Worm (Caenorhabditis elegans) whole organism, L1 larva: ENCODE results near the gene D1086.17.

Experiments used
- blmp-1 ChIP-seq: fragments of 150-350 bp; optimal IDR thresholded peaks from 2 replicates; lab custom pipeline; 2014; ENCODE audit warnings: missing biosample characterization, missing genetic modification characterization
- ceh-63 ChIP-seq: fragments of 200-800 bp; sonication (Bioruptor generic); optimal IDR thresholded peaks from 2 replicates; lab custom pipeline; 2018; ENCODE audit warnings: mild to moderate bottlenecking, missing genetic modification characterization, missing compliant biosample characterization
- ceh-8 ChIP-seq: fragments of 200-800 bp; sonication (Bioruptor generic); optimal IDR thresholded peaks from 2 replicates; lab custom pipeline; 2018; ENCODE audit warnings: mild to moderate bottlenecking, missing genetic modification characterization, moderate library complexity, missing compliant biosample characterization
- ceh-82 ChIP-seq, 3 experiments: fragments of 150-350 bp in 1 of 3; sonication (generic microtip) in 2 of 3; optimal IDR thresholded peaks; 2 replicates each; lab custom pipeline; 2014 to 2017; ENCODE audit warnings: missing biosample characterization in 3 of 3, missing genetic modification characterization in 3 of 3
- ceh-88 ChIP-seq: fragments of 200-800 bp; sonication (Bioruptor generic); IDR thresholded peaks from 2 replicates; pipeline ENCODE4 v1.3.6; 2022; ENCODE audit warnings: missing genetic modification characterization, missing compliant biosample characterization
- ceh-90 ChIP-seq: sonication (generic microtip); optimal IDR thresholded peaks from 2 replicates; lab custom pipeline; 2016; ENCODE audit warnings: missing genetic modification characterization, missing compliant biosample characterization
- dpl-1 ChIP-seq, 3 experiments: fragments of 150-350 bp in 2 of 3; sonication (generic microtip) in 1 of 3; optimal IDR thresholded peaks; 2 replicates each; lab custom pipeline; 2014 to 2017; ENCODE audit warnings: missing biosample characterization in 3 of 3, missing genetic modification characterization in 3 of 3, missing genetic modification reagents in 3 of 3
- efl-1 ChIP-seq, 4 experiments: fragments of 150-350 bp; optimal IDR thresholded peaks in 3 of 4; peaks in 1 of 4; 1 replicate in 1 of 4; 2 replicates in 3 of 4; lab custom pipeline; 2014; ENCODE audit warnings: missing biosample characterization in 2 of 4, missing genetic modification characterization in 2 of 4, missing genetic modification reagents in 2 of 4
- efl-3 ChIP-seq: fragments of 200-800 bp; sonication (Bioruptor generic); optimal IDR thresholded peaks from 2 replicates; lab custom pipeline; 2018; ENCODE audit warnings: mild to moderate bottlenecking, missing genetic modification characterization, missing compliant biosample characterization
- egl-13 ChIP-seq: sonication (generic microtip); optimal IDR thresholded peaks from 2 replicates; lab custom pipeline; 2016; ENCODE audit warnings: missing genotype, missing genetic modification reagents, missing genetic modification characterization, missing compliant biosample characterization
- elt-2 ChIP-seq: sonication (generic microtip); optimal IDR thresholded peaks from 2 replicates; lab custom pipeline; 2016; ENCODE audit warnings: missing genetic modification characterization, mild to moderate bottlenecking, inconsistent platforms, missing compliant biosample characterization, missing genetic modification reagents
- elt-3 ChIP-seq, 6 experiments: fragments of 150-350 bp in 1 of 6; sonication (generic microtip); optimal IDR thresholded peaks; 2 replicates each; lab custom pipeline; 2017 to 2018; ENCODE audit warnings: missing biosample characterization in 6 of 6, missing genetic modification characterization in 6 of 6, inconsistent platforms in 1 of 6
- ets-5 ChIP-seq: fragments of 200-800 bp; sonication (Bioruptor generic); IDR thresholded peaks from 2 replicates; pipeline ENCODE4 v1.3.6; 2022; ENCODE audit warnings: missing genetic modification characterization, missing compliant biosample characterization
- fkh-10 ChIP-seq: sonication (generic microtip); optimal IDR thresholded peaks from 2 replicates; lab custom pipeline; 2017; ENCODE audit warnings: missing biosample characterization, missing genetic modification reagents, missing genetic modification characterization
- fkh-8 ChIP-seq: sonication (generic microtip); optimal IDR thresholded peaks from 2 replicates; lab custom pipeline; 2016; ENCODE audit warnings: mild to moderate bottlenecking, missing genetic modification characterization, missing compliant biosample characterization
- fos-1 ChIP-seq: fragments of 150-350 bp; optimal IDR thresholded peaks from 2 replicates; lab custom pipeline; 2014; ENCODE audit warnings: missing biosample characterization, missing genetic modification characterization
- grh-1 ChIP-seq: fragments of 200-800 bp; sonication (Bioruptor generic); IDR thresholded peaks from 2 replicates; pipeline ENCODE4 v1.3.6; 2022; ENCODE audit warnings: missing genetic modification reagents, missing genetic modification characterization, missing compliant biosample characterization
- hlh-17 ChIP-seq: fragments of 200-800 bp; sonication (Bioruptor generic); optimal IDR thresholded peaks from 2 replicates; lab custom pipeline; 2018; ENCODE audit warnings: missing genetic modification characterization, mild to moderate bottlenecking, missing compliant biosample characterization, moderate library complexity, borderline replicate concordance
- hlh-4 ChIP-seq: sonication (generic microtip); optimal IDR thresholded peaks from 2 replicates; lab custom pipeline; 2016; ENCODE audit warnings: mild to moderate bottlenecking, missing genetic modification characterization, missing compliant biosample characterization
- hpl-2 ChIP-seq: fragments of 150-350 bp; optimal IDR thresholded peaks from 2 replicates; lab custom pipeline; 2014; ENCODE audit warnings: missing biosample characterization, missing genetic modification reagents, missing genetic modification characterization
- irx-1 ChIP-seq: sonication (generic microtip); optimal IDR thresholded peaks from 2 replicates; lab custom pipeline; 2016; ENCODE audit warnings: missing genetic modification characterization, missing compliant biosample characterization
- isw-1 ChIP-seq: fragments of 200-800 bp; sonication (Bioruptor generic); IDR thresholded peaks from 2 replicates; pipeline ENCODE4 v1.3.6; 2022; ENCODE audit warnings: missing genetic modification characterization, missing compliant biosample characterization
- jun-1 ChIP-seq: fragments of 150-350 bp; optimal IDR thresholded peaks from 2 replicates; lab custom pipeline; 2014; ENCODE audit warnings: missing biosample characterization, missing genetic modification reagents, missing genetic modification characterization
- lin-14 ChIP-seq: fragments of 200-800 bp; sonication (Bioruptor generic); optimal IDR thresholded peaks from 2 replicates; lab custom pipeline; 2018; ENCODE audit warnings: mild to moderate bottlenecking, missing genetic modification characterization, moderate library complexity, missing compliant biosample characterization
- lin-15B ChIP-seq: fragments of 150-350 bp; sonication (generic microtip); optimal IDR thresholded peaks from 3 replicates; lab custom pipeline; 2014; ENCODE audit warnings: missing biosample characterization, missing genetic modification characterization
- lin-35 ChIP-seq, 2 experiments: fragments of 150-350 bp; optimal IDR thresholded peaks; 2 replicates each; lab custom pipeline; 2014; ENCODE audit warnings: missing biosample characterization in 2 of 2, missing genetic modification characterization in 2 of 2, missing genetic modification reagents in 2 of 2
- lsy-2 ChIP-seq, 2 experiments: fragments of 150-350 bp; optimal IDR thresholded peaks; 2 replicates each; lab custom pipeline; 2014; ENCODE audit warnings: missing biosample characterization in 2 of 2, missing genetic modification characterization in 2 of 2
- mab-9 ChIP-seq: fragments of 200-800 bp; sonication (Bioruptor generic); IDR thresholded peaks from 2 replicates; pipeline ENCODE4 v1.3.6; 2022; ENCODE audit warnings: missing genetic modification reagents, missing genetic modification characterization, missing compliant biosample characterization
- mdl-1 ChIP-seq, 2 experiments: fragments of 150-350 bp; optimal IDR thresholded peaks; 2 replicates each; lab custom pipeline; 2014 to 2017; ENCODE audit warnings: missing biosample characterization in 2 of 2, missing genetic modification characterization in 2 of 2, inconsistent platforms in 1 of 2
- nhr-11 ChIP-seq: fragments of 150-350 bp; optimal IDR thresholded peaks from 2 replicates; lab custom pipeline; 2014; ENCODE audit warnings: missing biosample characterization, missing genetic modification characterization
- nhr-19 ChIP-seq: fragments of 200-800 bp; sonication (Bioruptor generic); conservative IDR thresholded peaks from 2 replicates; pipeline ENCODE4 v1.3.6; 2022; ENCODE audit warnings: missing genetic modification characterization, missing compliant biosample characterization
- nhr-237 ChIP-seq: fragments of 150-350 bp; optimal IDR thresholded peaks from 2 replicates; lab custom pipeline; 2014; ENCODE audit warnings: missing biosample characterization, missing genetic modification characterization
- nhr-76 ChIP-seq: sonication (generic microtip); optimal IDR thresholded peaks from 2 replicates; lab custom pipeline; 2017; ENCODE audit warnings: missing biosample characterization, missing genetic modification characterization
- pqm-1 ChIP-seq: sonication (generic microtip); optimal IDR thresholded peaks from 3 replicates; lab custom pipeline; 2017; ENCODE audit warnings: missing biosample characterization, missing genetic modification characterization
- snpc-4 ChIP-seq: fragments of 150-350 bp; optimal IDR thresholded peaks from 2 replicates; lab custom pipeline; 2014; ENCODE audit warnings: missing biosample characterization, missing genetic modification characterization
- sox-4 ChIP-seq: sonication (generic microtip); optimal IDR thresholded peaks from 2 replicates; lab custom pipeline; 2016; ENCODE audit warnings: missing genetic modification characterization, missing compliant biosample characterization
- swsn-7 ChIP-seq: sonication (generic microtip); optimal IDR thresholded peaks from 2 replicates; lab custom pipeline; 2016; ENCODE audit warnings: missing genetic modification characterization, missing compliant biosample characterization
- tbx-2 ChIP-seq: sonication (generic microtip); optimal IDR thresholded peaks from 2 replicates; lab custom pipeline; 2016; ENCODE audit warnings: missing genetic modification characterization, missing compliant biosample characterization
- unc-130 ChIP-seq: fragments of 150-350 bp; optimal IDR thresholded peaks from 2 replicates; lab custom pipeline; 2017; ENCODE audit warnings: missing biosample characterization, missing genetic modification characterization, inconsistent platforms
- unc-86 ChIP-seq: sonication (generic microtip); optimal IDR thresholded peaks from 2 replicates; lab custom pipeline; 2016; ENCODE audit warnings: missing genetic modification characterization, missing compliant biosample characterization
- xbp-1 ChIP-seq: sonication (generic microtip); optimal IDR thresholded peaks from 2 replicates; lab custom pipeline; 2016; ENCODE audit warnings: missing genetic modification characterization, missing compliant biosample characterization
- zip-4 ChIP-seq: fragments of 200-800 bp; sonication (Bioruptor generic); optimal IDR thresholded peaks from 2 replicates; lab custom pipeline; 2018; ENCODE audit warnings: mild to moderate bottlenecking, missing genetic modification characterization, moderate library complexity, missing compliant biosample characterization
- ztf-11 ChIP-seq, 2 experiments: sonication (generic microtip); optimal IDR thresholded peaks; 2 replicates each; lab custom pipeline; 2016 to 2017; ENCODE audit warnings: missing genetic modification characterization in 2 of 2, missing biosample characterization in 1 of 2, missing compliant biosample characterization in 1 of 2

D1086.17 gene

ce11 chrV:14055097-14055496 is 12.6 kb upstream of the D1086.17 start (continued):
- TF ChIP-seq xbp-1 (peak; percentile 96), ceh-88 (GFP tag; lab: Robert Waterston, UW) (peak; percentile 99), fos-1 (tag; lab: Kevin White, UChicago) (peak; percentile 66), fkh-10 (peak; percentile 29), snpc-4 (tag; lab: Kevin White, UChicago) (peak; percentile 85), nhr-76 (tag; lab: Kevin White, UChicago) (peak; percentile 1), ceh-63 (GFP tag; lab: Kevin White, UChicago) (peak; percentile 97), blmp-1 (tag; lab: Kevin White, UChicago) (peak; percentile 59), lin-15B (peak; percentile 65), nhr-237 (tag; lab: Kevin White, UChicago) (peak; percentile 63), ceh-8 (peak; percentile 97), efl-1 (optimal IDR thresholded peaks at IDR 0.05; lab: Kevin White, UChicago) (peak; percentile 90 to 91), efl-1 (GFP tag; optimal IDR thresholded peaks at IDR 0.05 in 1 of 2; lab: Kevin White, UChicago) (peak; percentile 84 to 99), nhr-11 (tag; lab: Kevin White, UChicago) (peak; percentile 80), hlh-17 (GFP tag; lab: Kevin White, UChicago) (peak; percentile 94), swsn-7 (tag; lab: Kevin White, UChicago) (peak; percentile 98), zip-4 (GFP tag; lab: Kevin White, UChicago) (peak; percentile 92), elt-3 (tag; optimal IDR thresholded peaks at IDR 0.05; lab: Kevin White, UChicago) (peak in 4 of 6 experiments; percentile 18 to 85 (median 64)), grh-1 (peak; percentile 99), mab-9 (peak; percentile 100), ceh-82 (tag; optimal IDR thresholded peaks at IDR 0.05; lab: Kevin White, UChicago) (peak; percentile 90 to 92 (median 91)), egl-13 (peak; percentile 98), dpl-1 (GFP tag; optimal IDR thresholded peaks at IDR 0.05; lab: Kevin White, UChicago) (peak; percentile 80 to 87 (median 81)), lsy-2 (tag; optimal IDR thresholded peaks at IDR 0.05; lab: Kevin White, UChicago) (peak; percentile 87 to 91), lin-35 (GFP tag; optimal IDR thresholded peaks at IDR 0.05; lab: Kevin White, UChicago) (peak; percentile 83 to 89), ceh-90 (tag; lab: Kevin White, UChicago) (peak; percentile 99), unc-86 (peak; percentile 94), sox-4 (tag; lab: Kevin White, UChicago) (peak; percentile 98), irx-1 (tag; lab: Kevin White, UChicago) (peak; percentile 99), hpl-2 (GFP tag; lab: Kevin White, UChicago) (peak; percentile 53), ets-5 (GFP tag; lab: Robert Waterston, UW) (peak; percentile 67; the same call in 1 of the 2 replicates), isw-1 (GFP tag; lab: Robert Waterston, UW) (peak; percentile 99), elt-2 (peak; percentile 96), unc-130 (tag; lab: Kevin White, UChicago) (peak; percentile 98), ztf-11 (tag; optimal IDR thresholded peaks at IDR 0.05; lab: Kevin White, UChicago) (peak in 1 of 2 experiments; percentile 100), fkh-8 (tag; lab: Kevin White, UChicago) (peak; percentile 97), jun-1 (tag; lab: Kevin White, UChicago) (peak; percentile 87), hlh-4 (peak; percentile 95), nhr-19 (GFP tag; lab: Robert Waterston, UW) (peak; percentile 100), mdl-1 (tag; optimal IDR thresholded peaks at IDR 0.05; lab: Kevin White, UChicago) (peak in 1 of 2 experiments; percentile 90), lin-14 (GFP tag; lab: Kevin White, UChicago) (peak; percentile 98)

- no peak for TF ChIP-seq fos-1 (tag; lab: Kevin White, UChicago)
- TF ChIP-seq efl-3 (GFP tag; lab: Kevin White, UChicago): no peak
- no peak for TF ChIP-seq tbx-2 (tag; lab: Kevin White, UChicago)
- TF ChIP-seq nhr-19 (GFP tag; lab: Robert Waterston, UW): no peak
- no peak for TF ChIP-seq lin-14 (GFP tag; lab: Kevin White, UChicago)
- TF ChIP-seq pqm-1: no peak
Measured at ce11 chrV:14057540-14057939, 10.1 kb upstream of the D1086.17 start, which contains the start of gene F58D12.3. Gene F58D12.3, plus strand, starts transcription at chrV:14057840.
